Fruit fly (Drosophila melanogaster) whole organism: ENCODE measurements around the gene CG8534.

ENCODE experiments used
- CG8478 ChIP-seq: fragments of >200 bp; optimal IDR thresholded peaks from 2 replicates; lab custom pipeline; 2018; ENCODE audit warnings: inconsistent platforms
- Dll ChIP-seq: fragments of >200 bp; optimal IDR thresholded peaks from 2 replicates; lab custom pipeline; 2017
- EcR ChIP-seq, 2 experiments: fragments of >200 bp; optimal IDR thresholded peaks; 2 replicates each; lab custom pipeline; 2017; ENCODE audit warnings: missing biosample characterization in 2 of 2, missing genetic modification characterization in 2 of 2, missing genetic modification reagents in 2 of 2
- pan ChIP-seq: fragments of >200 bp; optimal IDR thresholded peaks from 2 replicates; lab custom pipeline; 2017
- psq ChIP-seq: fragments of >200 bp; optimal IDR thresholded peaks from 2 replicates; lab custom pipeline; 2017
- usp ChIP-seq: fragments of >200 bp; optimal IDR thresholded peaks from 2 replicates; lab custom pipeline; 2017; ENCODE audit warnings: missing biosample characterization, missing genetic modification characterization, mixed read lengths

The CG8534 gene

DNA sequence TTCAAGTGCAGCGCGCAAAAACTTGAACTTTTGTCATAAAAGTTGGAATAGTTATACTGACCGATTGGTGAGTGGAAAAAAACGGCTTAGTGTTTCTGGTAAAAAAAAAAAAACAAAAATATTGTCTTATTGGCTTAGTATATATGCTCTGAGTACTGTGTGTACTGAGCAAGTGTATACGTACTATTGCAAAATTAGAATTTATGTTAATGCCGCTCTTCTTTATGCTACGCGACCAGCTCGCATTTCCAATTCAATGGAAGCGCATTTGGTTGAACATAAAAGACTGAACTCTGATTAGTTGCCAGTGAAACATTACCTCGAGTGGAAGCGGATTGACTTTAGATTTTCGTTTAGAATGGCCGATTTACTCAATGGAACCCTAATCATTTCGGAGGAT is at the start of gene CG8534:
TSS of gene CG8534 (plus strand) at position 301 of the 400 bp plus-strand sequence.
- TF ChIP-seq usp (GFP tag; lab: Kevin White, UChicago) (no peak), pan (lab: Kevin White, UChicago) (no peak), CG8478 (lab: Kevin White, UChicago) (no peak), Dll (lab: Kevin White, UChicago) (no peak), EcR (GFP tag; optimal IDR thresholded peaks at IDR 0.05; lab: Kevin White, UChicago) (no peak), psq (lab: Kevin White, UChicago) (no peak)

DNA sequence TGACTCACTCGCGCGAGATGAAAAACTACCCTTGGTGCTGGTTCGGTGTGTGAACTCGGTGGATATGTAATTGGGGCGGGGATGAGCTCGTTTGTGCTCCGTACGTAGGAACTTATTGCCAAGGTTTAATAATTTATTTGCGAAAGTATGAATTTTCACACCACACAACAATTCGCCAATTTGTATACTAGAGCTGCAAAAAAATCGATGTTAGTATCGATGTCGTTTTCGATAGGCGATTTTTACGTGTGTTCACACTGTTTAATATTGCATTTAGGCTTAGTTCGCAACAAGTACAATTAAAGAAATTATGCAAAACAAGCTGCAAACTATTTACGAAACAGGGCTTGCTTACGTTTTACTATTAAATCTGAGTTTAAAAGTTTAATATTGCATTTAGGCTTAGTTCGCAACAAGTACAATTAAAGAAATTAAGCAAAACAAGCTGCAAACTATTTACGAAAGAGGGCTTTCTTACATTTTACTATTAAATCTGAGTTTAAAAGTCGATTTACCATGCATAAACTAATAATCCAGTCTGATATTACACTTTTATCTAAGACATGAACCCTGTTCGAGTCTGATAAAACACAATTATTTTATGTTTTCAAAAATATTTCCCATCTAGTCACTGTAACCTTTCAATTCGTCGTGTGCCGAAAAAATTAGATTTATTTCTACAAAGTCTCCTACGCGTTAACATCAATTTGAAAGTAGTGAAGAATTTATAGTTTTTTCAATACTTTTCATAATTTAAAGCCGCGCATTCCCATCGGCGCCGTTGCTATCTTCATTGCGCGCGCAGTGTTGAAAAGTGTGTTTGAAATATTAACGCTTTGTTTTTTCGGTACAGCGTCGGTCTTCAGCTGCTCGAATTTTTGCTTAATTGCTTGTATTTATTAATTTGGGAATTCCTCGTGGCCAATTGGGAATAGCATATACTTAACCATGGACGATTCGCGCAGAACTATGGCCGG is 49.3 kb upstream of the CG8534 start, which contains the start of the genes Snap24 and CG8478:
TSS of gene Snap24 (minus strand) at position 196 of the 977 bp plus-strand sequence.
TSS of gene CG8478 (plus strand) at position 696 of the 977 bp plus-strand sequence.
- TF ChIP-seq usp (GFP tag; lab: Kevin White, UChicago) (no peak), CG8478 (lab: Kevin White, UChicago) (no peak), psq (lab: Kevin White, UChicago) (no peak), pan (lab: Kevin White, UChicago) (no peak), Dll (lab: Kevin White, UChicago) (no peak)

DNA sequence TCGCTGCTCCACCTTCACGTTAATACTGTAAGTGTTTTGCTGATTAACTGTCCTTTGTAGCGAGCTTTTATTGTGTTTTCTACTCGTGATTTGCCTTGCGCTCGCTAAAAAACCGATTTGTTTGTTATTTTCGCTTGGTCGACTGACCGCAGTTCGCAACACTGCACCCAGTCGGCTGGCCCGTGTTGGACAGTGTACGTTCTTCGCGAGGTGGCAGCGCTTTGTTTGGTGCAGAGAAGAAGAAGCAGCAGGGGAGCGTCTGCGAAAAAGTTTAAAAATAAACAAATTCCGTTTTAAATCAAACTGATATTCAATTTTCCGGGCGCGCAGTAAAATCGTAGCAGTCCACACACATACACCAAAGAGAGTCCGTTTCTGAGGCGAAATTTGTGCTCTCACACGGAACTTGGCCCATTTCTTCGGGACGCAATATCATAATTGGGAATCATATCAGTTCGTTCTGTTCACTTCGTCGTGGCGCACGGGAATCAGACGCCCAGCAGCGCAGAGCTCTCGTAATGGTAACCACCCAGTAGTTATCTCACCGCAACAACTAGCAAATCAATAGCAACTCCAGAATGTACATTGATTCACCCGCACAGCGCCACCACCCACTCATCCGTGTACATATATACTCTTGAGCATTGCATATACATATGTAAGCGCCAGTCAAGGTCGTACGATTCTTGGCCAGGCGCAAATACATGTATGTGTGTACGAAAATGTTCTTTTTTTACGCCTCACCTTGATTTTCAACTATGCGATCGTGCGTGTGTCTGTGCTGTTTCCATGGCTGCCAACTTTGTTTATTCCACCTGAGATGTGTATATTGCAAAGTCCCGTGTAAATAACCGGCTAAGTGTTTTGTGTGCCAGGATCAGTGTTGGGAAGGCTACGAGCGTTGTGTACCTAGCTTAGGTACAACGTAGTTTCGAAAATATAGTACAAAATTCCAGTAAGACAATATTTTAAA is 44.6 kb upstream of the CG8534 start, which contains the start of gene Naa80:
TSS of gene Naa80 (plus strand) at position 215 of the 973 bp plus-strand sequence.
- TF ChIP-seq usp (GFP tag; lab: Kevin White, UChicago), result no peak
- no peak for TF ChIP-seq pan (lab: Kevin White, UChicago)
- TF ChIP-seq CG8478 (lab: Kevin White, UChicago), result no peak
- no peak for TF ChIP-seq psq (lab: Kevin White, UChicago)
- no peak for TF ChIP-seq EcR (GFP tag; optimal IDR thresholded peaks at IDR 0.05; lab: Kevin White, UChicago)
- TF ChIP-seq Dll (lab: Kevin White, UChicago), result no peak

DNA sequence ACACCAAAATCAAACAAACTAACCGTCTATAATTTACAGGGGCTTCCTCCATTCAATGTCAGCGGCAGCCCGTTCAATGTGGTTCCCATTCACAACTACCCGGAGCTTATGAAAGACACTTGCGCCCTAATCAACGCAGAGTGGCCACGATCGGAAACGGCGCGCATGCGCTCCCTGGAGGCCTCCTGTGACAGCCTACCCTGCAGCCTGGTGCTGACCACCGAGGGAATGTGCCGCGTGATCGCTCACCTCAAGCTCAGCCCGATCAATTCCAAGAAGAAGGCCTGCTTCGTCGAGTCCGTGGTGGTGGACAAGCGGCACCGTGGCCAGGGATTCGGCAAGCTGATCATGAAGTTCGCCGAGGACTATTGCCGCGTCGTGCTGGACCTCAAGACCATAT is 43.7 kb upstream of the CG8534 start, which contains the start of gene MED6:
TSS of gene MED6 (minus strand) at position 101 of the 400 bp plus-strand sequence.
- TF ChIP-seq CG8478 (lab: Kevin White, UChicago) (no peak), pan (lab: Kevin White, UChicago) (no peak), psq (lab: Kevin White, UChicago) (no peak), Dll (lab: Kevin White, UChicago) (no peak), usp (GFP tag; lab: Kevin White, UChicago) (no peak), EcR (GFP tag; optimal IDR thresholded peaks at IDR 0.05; lab: Kevin White, UChicago) (no peak)

DNA sequence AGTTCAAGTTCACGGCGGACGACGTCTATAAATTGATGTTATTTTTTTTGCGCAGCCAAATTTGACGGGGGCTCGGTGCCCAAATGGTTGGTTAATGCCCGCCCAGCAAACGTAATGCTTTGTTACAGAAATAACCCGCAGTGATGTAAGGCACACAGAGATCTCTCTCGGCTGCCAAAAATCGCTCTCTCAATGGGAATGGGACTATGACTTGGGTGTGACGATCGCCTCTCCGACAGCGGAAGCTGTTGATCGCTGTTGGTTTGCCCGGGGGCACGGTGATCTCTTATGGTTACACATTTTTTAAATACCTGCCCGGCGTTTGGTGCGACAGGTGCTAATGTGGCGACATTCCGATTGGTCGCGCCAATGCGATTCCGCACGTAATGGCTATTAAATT is 42.4 kb upstream of the CG8534 start:
- TF ChIP-seq CG8478 (lab: Kevin White, UChicago) (no peak), pan (lab: Kevin White, UChicago) (no peak), usp (GFP tag; lab: Kevin White, UChicago) (no peak), EcR (GFP tag; optimal IDR thresholded peaks at IDR 0.05; lab: Kevin White, UChicago) (no peak), psq (lab: Kevin White, UChicago) (no peak), Dll (lab: Kevin White, UChicago) (no peak)

DNA sequence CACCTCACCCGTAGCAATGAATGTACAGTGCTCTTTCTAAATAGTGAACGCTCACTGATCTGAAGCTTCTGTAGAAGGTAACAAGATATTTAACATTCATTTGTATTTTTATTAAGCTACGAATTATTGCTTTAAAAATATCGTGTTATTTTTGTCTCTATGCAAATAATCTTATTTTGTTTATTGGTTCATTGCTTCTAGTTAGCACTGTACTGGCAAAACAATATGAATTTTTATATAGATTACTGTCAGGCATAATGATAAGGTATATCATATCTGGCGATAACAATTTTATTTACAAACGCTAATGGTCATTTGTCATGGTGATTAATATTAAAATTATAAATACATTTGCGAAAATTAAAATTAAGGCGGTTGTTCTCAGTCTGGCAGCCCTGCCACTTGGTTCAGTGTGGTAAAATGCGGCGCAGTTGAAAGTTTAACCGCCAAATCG is 41.0 kb upstream of the CG8534 start, which contains the start of gene CG9471:
TSS of gene CG9471 (minus strand) at position 24 of the 454 bp plus-strand sequence.
- TF ChIP-seq Dll (lab: Kevin White, UChicago) (no peak), psq (lab: Kevin White, UChicago) (no peak), usp (GFP tag; lab: Kevin White, UChicago) (no peak), pan (lab: Kevin White, UChicago) (no peak), EcR (GFP tag; optimal IDR thresholded peaks at IDR 0.05; lab: Kevin White, UChicago) (no peak), CG8478 (lab: Kevin White, UChicago) (no peak)

DNA sequence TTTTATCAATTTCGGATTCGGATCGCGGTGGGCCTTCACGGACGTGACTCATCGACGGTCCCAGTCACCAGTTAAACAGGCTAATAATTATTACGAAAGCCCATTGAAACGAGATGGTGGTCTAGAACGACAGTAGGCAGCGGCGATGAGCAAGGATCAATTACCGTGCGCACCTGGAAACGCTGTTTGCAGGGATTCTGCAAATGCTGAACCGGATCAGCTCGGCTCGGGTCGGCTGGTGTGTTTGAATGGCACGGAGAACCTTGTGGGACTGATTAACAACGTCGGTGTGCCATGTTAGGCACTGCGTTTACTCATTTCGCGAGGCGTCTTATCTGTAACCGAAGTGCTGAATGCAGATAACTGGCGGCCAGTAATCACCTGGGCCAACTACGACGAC is 38.4 kb upstream of the CG8534 start, which contains the start of gene Whamy:
TSS of gene Whamy (minus strand) at position 273 of the 400 bp plus-strand sequence.
- TF ChIP-seq Dll (lab: Kevin White, UChicago) (no peak), CG8478 (lab: Kevin White, UChicago) (no peak), psq (lab: Kevin White, UChicago) (no peak), usp (GFP tag; lab: Kevin White, UChicago) (no peak), EcR (GFP tag; optimal IDR thresholded peaks at IDR 0.05; lab: Kevin White, UChicago) (no peak), pan (lab: Kevin White, UChicago) (no peak)

DNA sequence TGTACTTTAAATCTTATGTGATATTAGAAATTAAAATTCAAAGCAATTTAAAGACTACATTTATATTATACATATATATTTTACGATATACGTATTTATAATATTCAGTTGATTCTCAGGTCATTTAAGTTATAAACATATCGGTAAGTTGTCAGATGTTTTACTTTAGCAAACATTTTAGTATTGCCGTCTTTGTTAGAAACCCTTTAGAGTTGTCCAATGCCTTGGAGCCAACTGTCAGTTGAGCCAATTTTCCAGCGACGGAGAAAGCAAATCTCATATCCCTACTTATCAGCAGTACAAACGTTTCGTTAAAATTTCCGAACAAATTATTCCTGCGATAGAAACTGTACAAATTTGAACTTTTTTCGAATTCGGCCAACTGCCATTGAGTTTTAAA is 37.7 kb upstream of the CG8534 start, which contains the start of gene topi:
TSS of gene topi (plus strand) at position 301 of the 400 bp plus-strand sequence.
- TF ChIP-seq usp (GFP tag; lab: Kevin White, UChicago) (no peak), psq (lab: Kevin White, UChicago) (no peak), CG8478 (lab: Kevin White, UChicago) (no peak), EcR (GFP tag; optimal IDR thresholded peaks at IDR 0.05; lab: Kevin White, UChicago) (no peak), pan (lab: Kevin White, UChicago) (no peak), Dll (lab: Kevin White, UChicago) (no peak)

DNA sequence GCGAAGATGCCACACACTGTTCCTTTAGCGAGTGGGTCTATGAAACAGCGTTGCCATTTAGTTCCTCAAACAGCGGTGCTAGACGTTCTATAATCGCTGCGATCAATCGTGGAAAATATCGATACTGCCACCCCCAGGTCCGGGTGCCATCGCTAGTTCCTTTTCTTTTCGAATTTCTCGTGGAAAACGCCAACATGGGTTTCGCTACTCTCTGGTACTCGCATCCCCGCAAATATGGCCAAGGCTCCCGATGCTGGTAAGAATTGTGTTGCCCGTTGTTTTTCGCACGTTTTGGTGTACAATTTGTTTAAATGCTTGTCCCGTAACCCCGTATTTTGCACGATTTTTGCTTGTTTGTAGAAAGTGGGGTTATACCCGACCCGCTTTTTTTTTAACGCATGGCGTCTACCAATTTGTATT is 34.6 kb upstream of the CG8534 start, which contains the start of gene RpS29:
TSS of gene RpS29 (plus strand) at position 102 of the 420 bp plus-strand sequence.
- TF ChIP-seq EcR (GFP tag; optimal IDR thresholded peaks at IDR 0.05; lab: Kevin White, UChicago) (no peak), usp (GFP tag; lab: Kevin White, UChicago) (no peak), psq (lab: Kevin White, UChicago) (no peak), Dll (lab: Kevin White, UChicago) (no peak)
